Worm (Caenorhabditis elegans) whole organism, L4/young adult: ENCODE measurements around the gene K08E3.2.

Source experiments
- dao-5 ChIP-seq: sonication (generic microtip); optimal IDR thresholded peaks from 2 replicates; lab custom pipeline; 2016; ENCODE audit warnings: missing genotype, missing genetic modification characterization, moderate library complexity, missing compliant biosample characterization
- him-1 ChIP-seq: sonication (generic microtip); optimal IDR thresholded peaks from 2 replicates; lab custom pipeline; 2016; ENCODE audit warnings: missing genotype, missing genetic modification reagents, missing genetic modification characterization, missing compliant biosample characterization

DNA sequence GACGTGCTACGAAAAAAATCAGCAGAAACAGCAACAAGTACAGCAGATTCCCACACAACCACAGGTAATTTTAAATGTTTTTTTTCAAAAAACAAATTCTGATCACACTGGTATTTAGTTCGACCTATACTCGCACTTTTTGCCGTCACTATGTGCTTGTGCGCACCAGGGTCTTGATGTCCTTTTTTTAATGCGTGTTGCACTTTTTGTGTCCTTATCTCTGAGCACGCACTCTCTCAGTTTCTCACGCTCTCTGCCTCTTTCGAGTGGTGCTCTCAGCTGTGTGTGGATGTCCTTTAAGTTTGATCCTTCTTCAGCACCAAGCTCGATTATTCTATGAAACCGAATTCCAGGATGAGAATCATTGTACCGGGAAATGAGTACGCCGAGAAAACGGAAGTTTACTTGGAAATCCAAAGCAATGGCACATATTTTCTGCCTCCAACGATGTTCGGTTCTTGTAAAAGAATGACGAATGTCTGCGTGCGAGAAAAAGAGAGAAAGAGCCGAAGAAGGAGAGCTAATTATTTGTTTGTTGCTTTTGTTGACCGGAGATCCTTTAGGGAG, 30.0 kb downstream of the K08E3.2 start:
- TF ChIP-seq him-1 (tag; lab: Kevin White, UChicago) = no peak
- no peak for TF ChIP-seq dao-5 (tag; lab: Kevin White, UChicago)
